Worm (Caenorhabditis elegans) whole organism, early embryonic: Measurements from ENCODE around the gene dod-6.

Experiments used
- B0310.2 ChIP-seq: sonication (generic microtip); optimal IDR thresholded peaks from 2 replicates; lab custom pipeline; 2016; ENCODE audit warnings: mild to moderate bottlenecking, missing genetic modification characterization, missing compliant biosample characterization
- aly-1 ChIP-seq: sonication (generic microtip); optimal IDR thresholded peaks from 2 replicates; lab custom pipeline; 2016; ENCODE audit warnings: missing genetic modification characterization, missing compliant biosample characterization
- ama-1 ChIP-seq: fragments of 150-350 bp; optimal IDR thresholded peaks from 2 replicates; lab custom pipeline; 2014
- ceh-36 ChIP-seq: sonication (generic microtip); optimal IDR thresholded peaks from 2 replicates; lab custom pipeline; 2016; ENCODE audit warnings: missing genetic modification characterization, inconsistent platforms, missing compliant biosample characterization
- tbx-11 ChIP-seq: fragments of 200-800 bp; sonication (Bioruptor generic); IDR thresholded peaks from 2 replicates; pipeline ENCODE4 v1.3.6; 2022; ENCODE audit warnings: missing genetic modification characterization, missing compliant biosample characterization
- tbx-37 ChIP-seq: fragments of 200-800 bp; sonication (Bioruptor generic); conservative IDR thresholded peaks from 2 replicates; pipeline ENCODE4 v1.3.6; 2022; ENCODE audit warnings: missing genetic modification reagents, missing genetic modification characterization, missing compliant biosample characterization

DNA sequence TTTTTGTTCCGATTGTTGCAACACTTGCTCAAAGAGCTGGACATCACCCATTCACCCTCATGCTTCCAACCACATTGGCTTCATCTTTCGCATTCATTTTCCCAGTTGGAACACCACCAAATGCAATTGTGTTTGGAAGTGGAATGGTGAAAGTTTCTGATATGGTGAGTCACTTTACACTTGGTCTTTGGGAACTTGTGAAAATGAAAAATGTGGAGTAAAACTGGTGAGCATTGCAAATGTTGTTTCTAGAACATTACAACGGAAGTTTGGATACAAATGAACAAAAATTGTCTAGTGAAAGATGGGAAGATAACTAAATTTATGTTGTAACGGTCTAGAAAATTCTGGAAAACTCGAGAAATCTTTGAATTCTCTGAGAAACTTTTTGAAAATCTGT, 41.2 kb upstream of the dod-6 start:
- no peak for TF ChIP-seq aly-1 (tag; lab: Kevin White, UChicago)
- no peak for TF ChIP-seq ceh-36 (tag; lab: Kevin White, UChicago)
- TF ChIP-seq ama-1 (lab: Kevin White, UChicago): no peak
- TF ChIP-seq tbx-37 (GFP tag; lab: Robert Waterston, UW): no peak
- no peak for TF ChIP-seq B0310.2 (tag; lab: Kevin White, UChicago)
- TF ChIP-seq tbx-11 (GFP tag; lab: Robert Waterston, UW): no peak
